Worm (Caenorhabditis elegans) whole organism, early embryonic: ENCODE data around the gene C37C3.2.

Experiments
- B0310.2 ChIP-seq: sonication (generic microtip); optimal IDR thresholded peaks from 2 replicates; lab custom pipeline; 2016; ENCODE audit warnings: mild to moderate bottlenecking, missing genetic modification characterization, missing compliant biosample characterization
- F13C5.2 ChIP-seq: sonication (generic microtip); optimal IDR thresholded peaks from 2 replicates; lab custom pipeline; 2017; ENCODE audit warnings: mild to moderate bottlenecking, missing genetic modification characterization, inconsistent platforms, missing compliant biosample characterization
- aly-1 ChIP-seq: sonication (generic microtip); optimal IDR thresholded peaks from 2 replicates; lab custom pipeline; 2016; ENCODE audit warnings: missing genetic modification characterization, missing compliant biosample characterization
- ama-1 ChIP-seq: fragments of 150-350 bp; optimal IDR thresholded peaks from 2 replicates; lab custom pipeline; 2014
- ceh-13 ChIP-seq: fragments of 200-800 bp; sonication (Bioruptor generic); optimal IDR thresholded peaks from 2 replicates; lab custom pipeline; 2018; ENCODE audit warnings: mild to moderate bottlenecking, missing genetic modification characterization, missing compliant biosample characterization
- ceh-36 ChIP-seq: sonication (generic microtip); optimal IDR thresholded peaks from 2 replicates; lab custom pipeline; 2016; ENCODE audit warnings: missing genetic modification characterization, inconsistent platforms, missing compliant biosample characterization
- ets-7 ChIP-seq: sonication (generic microtip); optimal IDR thresholded peaks from 2 replicates; lab custom pipeline; 2016; ENCODE audit warnings: missing genotype, missing genetic modification characterization, missing compliant biosample characterization
- flt-1 ChIP-seq: fragments of 200-800 bp; sonication (Bioruptor generic); IDR thresholded peaks from 2 replicates; pipeline ENCODE4 v1.3.6; 2022; ENCODE audit warnings: missing genetic modification characterization, missing compliant biosample characterization
- hmbx-1 ChIP-seq: sonication (generic microtip); optimal IDR thresholded peaks from 2 replicates; lab custom pipeline; 2016; ENCODE audit warnings: mild to moderate bottlenecking, missing genetic modification characterization, missing compliant biosample characterization
- hmg-4 ChIP-seq: fragments of 200-800 bp; sonication (Bioruptor generic); optimal IDR thresholded peaks from 2 replicates; lab custom pipeline; 2018; ENCODE audit warnings: mild to moderate bottlenecking, missing genetic modification characterization, missing compliant biosample characterization
- hnd-1 ChIP-seq: sonication (generic microtip); optimal IDR thresholded peaks from 2 replicates; lab custom pipeline; 2016; ENCODE audit warnings: missing genetic modification characterization, missing compliant biosample characterization
- pes-1 ChIP-seq: fragments of 200-800 bp; sonication (Bioruptor generic); IDR thresholded peaks from 2 replicates; pipeline ENCODE4 v1.3.6; 2022; ENCODE audit warnings: missing genetic modification reagents, missing genetic modification characterization, missing compliant biosample characterization
- scrt-1 ChIP-seq: fragments of 200-800 bp; sonication (Bioruptor generic); IDR thresholded peaks from 2 replicates; pipeline ENCODE4 v1.3.6; 2022; ENCODE audit warnings: missing genetic modification characterization, missing compliant biosample characterization
- sea-1 ChIP-seq: fragments of 200-800 bp; sonication (Bioruptor generic); conservative IDR thresholded peaks from 2 replicates; pipeline ENCODE4 v1.3.6; 2022; ENCODE audit warnings: missing genetic modification characterization, missing compliant biosample characterization
- tbx-11 ChIP-seq: fragments of 200-800 bp; sonication (Bioruptor generic); IDR thresholded peaks from 2 replicates; pipeline ENCODE4 v1.3.6; 2022; ENCODE audit warnings: missing genetic modification characterization, missing compliant biosample characterization
- tbx-37 ChIP-seq: fragments of 200-800 bp; sonication (Bioruptor generic); conservative IDR thresholded peaks from 2 replicates; pipeline ENCODE4 v1.3.6; 2022; ENCODE audit warnings: missing genetic modification reagents, missing genetic modification characterization, missing compliant biosample characterization
- tra-4 ChIP-seq: sonication (generic microtip); optimal IDR thresholded peaks from 2 replicates; lab custom pipeline; 2017; ENCODE audit warnings: missing genetic modification characterization, missing compliant biosample characterization

C37C3.2 gene

DNA sequence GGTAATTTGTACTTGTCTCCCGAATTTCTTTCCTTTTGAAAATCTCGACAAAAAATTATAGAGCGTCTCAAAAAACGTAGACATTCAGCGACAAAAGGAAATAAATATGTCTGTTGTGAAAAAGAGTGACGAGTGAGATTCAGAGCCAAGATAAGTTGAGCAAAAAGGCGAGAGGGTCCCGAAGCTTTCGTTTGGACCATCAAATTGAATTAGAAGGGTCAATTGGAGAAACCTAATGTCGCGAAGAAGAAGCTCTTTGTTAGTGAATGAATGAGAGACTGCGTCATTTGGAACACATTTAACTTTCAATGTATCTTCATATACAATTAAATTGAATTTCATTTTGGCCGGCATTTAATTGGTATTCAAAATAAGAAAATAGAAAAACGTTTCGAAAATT lies 39.3 kb upstream of the C37C3.2 start:
- no peak for TF ChIP-seq sea-1 (GFP tag; lab: Robert Waterston, UW)
- TF ChIP-seq ceh-13 (GFP tag; lab: Kevin White, UChicago), result no peak
- no peak for TF ChIP-seq ets-7
- TF ChIP-seq F13C5.2 (tag; lab: Kevin White, UChicago), result no peak

DNA sequence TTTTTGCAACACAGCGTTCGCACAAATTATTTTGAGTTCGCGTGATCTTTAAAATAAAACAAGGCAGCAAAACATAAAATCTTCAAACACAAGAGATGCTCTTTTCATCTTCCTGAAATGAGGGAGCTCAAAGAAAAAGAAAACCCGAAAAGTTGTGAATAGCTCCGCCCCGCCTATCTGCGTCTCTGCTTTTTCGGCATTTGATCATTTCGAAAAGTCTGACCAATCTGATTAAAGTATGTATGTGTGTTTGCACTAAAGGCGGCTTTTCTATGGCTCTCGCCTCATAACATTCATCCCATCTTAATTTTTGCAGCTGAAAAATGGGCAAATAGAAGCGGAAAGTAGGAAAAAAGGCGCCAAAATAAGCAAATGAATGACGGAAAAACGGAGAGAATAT lies 36.2 kb upstream of the C37C3.2 start:
- TF ChIP-seq ceh-36 (tag; lab: Kevin White, UChicago) (no peak), tbx-37 (GFP tag; lab: Robert Waterston, UW) (no peak), ama-1 (lab: Kevin White, UChicago) (no peak), tra-4 (tag; lab: Kevin White, UChicago) (no peak), hnd-1 (no peak), sea-1 (GFP tag; lab: Robert Waterston, UW) (no peak), flt-1 (GFP tag; lab: Robert Waterston, UW) (no peak), F13C5.2 (tag; lab: Kevin White, UChicago) (no peak), ceh-13 (GFP tag; lab: Kevin White, UChicago) (no peak), B0310.2 (no peak), pes-1 (no peak), ets-7 (no peak)

DNA sequence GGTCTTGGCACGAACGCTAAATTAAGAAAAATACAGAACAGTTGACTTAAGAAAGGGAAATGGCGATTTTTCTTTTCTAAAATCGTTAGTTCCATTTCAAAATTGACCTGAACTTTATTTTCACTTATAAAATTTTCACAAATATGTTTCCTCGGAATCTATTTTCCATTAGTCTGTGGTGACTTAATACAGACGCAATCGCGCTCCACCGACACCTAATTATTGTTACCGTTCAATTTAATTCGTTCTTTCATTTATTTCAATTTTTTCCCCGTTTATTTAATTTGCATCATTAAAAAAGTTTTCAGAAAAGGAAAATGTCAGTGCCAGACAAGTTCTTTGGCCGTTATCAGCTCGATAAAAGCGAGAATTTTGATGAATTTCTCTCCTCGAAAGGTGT lies 35.5 kb upstream of the C37C3.2 start, which contains the start of gene lbp-4:
lbp-4 (plus strand) TSS at position 309 of the 400 bp plus-strand sequence.
- TF ChIP-seq flt-1 (GFP tag; lab: Robert Waterston, UW) (peak; percentile 4; the same call in 1 of the 2 replicates), tbx-37 (GFP tag; lab: Robert Waterston, UW) (no peak), ama-1 (lab: Kevin White, UChicago) (no peak), tra-4 (tag; lab: Kevin White, UChicago) (no peak), ets-7 (peak; percentile 3), hmbx-1 (tag; lab: Kevin White, UChicago) (no peak), scrt-1 (GFP tag; lab: Robert Waterston, UW) (no peak), F13C5.2 (tag; lab: Kevin White, UChicago) (no peak), sea-1 (GFP tag; lab: Robert Waterston, UW) (no peak), ceh-13 (GFP tag; lab: Kevin White, UChicago) (no peak), ceh-36 (tag; lab: Kevin White, UChicago) (no peak)

DNA sequence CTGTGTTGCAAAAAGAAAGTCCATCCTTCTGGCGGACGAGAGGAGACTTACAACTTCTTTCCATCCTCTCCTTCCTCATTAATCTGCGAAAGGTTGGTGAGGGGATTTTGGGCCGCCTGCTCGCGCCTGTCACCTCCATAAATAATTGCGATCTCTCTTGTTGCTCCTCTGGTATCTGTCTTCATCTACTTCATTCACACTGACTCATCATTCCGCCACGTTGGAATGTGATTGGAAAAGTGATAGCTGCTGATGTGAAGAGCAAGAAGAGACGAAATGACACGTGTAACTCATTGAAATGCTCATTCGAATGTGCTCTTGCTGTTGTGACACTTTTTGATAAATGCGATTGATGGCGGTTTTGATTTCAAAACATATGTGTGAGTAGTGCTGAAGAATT lies 33.1 kb upstream of the C37C3.2 start:
- no peak for TF ChIP-seq hnd-1
- no peak for TF ChIP-seq aly-1
- TF ChIP-seq hmg-4 (GFP tag; lab: Kevin White, UChicago), result no peak
- no peak for TF ChIP-seq hmbx-1 (tag; lab: Kevin White, UChicago)
- TF ChIP-seq tra-4 (tag; lab: Kevin White, UChicago), result no peak
- no peak for TF ChIP-seq ceh-36 (tag; lab: Kevin White, UChicago)
- no peak for TF ChIP-seq B0310.2
- no peak for TF ChIP-seq tbx-11 (GFP tag; lab: Robert Waterston, UW)
- no peak for TF ChIP-seq pes-1
- no peak for TF ChIP-seq scrt-1 (GFP tag; lab: Robert Waterston, UW)
- no peak for TF ChIP-seq flt-1 (GFP tag; lab: Robert Waterston, UW)
- no peak for TF ChIP-seq sea-1 (GFP tag; lab: Robert Waterston, UW)
- no peak for TF ChIP-seq ceh-13 (GFP tag; lab: Kevin White, UChicago)
- no peak for TF ChIP-seq ets-7
- TF ChIP-seq tbx-37 (GFP tag; lab: Robert Waterston, UW), result no peak
- TF ChIP-seq ama-1 (lab: Kevin White, UChicago), result no peak
- TF ChIP-seq F13C5.2 (tag; lab: Kevin White, UChicago), result no peak

DNA sequence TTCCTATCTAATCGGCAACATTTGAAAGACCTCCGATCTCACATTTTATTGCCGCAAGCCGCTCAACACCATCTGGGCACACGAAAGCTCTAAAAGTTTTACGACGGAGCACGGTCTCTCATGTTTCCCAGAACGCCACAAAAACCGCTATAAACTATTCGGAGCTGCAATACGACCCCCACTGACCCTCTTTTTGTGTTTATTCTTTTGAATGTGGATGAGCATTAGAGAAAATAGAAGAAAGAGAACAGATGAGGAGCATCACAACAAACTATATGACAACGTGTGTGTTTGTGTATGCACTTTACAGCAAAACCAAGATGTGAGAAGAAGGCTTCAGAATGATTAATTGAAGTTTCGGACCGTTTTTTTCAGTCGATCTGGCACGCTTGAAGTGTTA lies 31.6 kb upstream of the C37C3.2 start:
- TF ChIP-seq tra-4 (tag; lab: Kevin White, UChicago) (no peak), flt-1 (GFP tag; lab: Robert Waterston, UW) (no peak), ama-1 (lab: Kevin White, UChicago) (no peak), hmbx-1 (tag; lab: Kevin White, UChicago) (no peak), hmg-4 (GFP tag; lab: Kevin White, UChicago) (no peak), tbx-37 (GFP tag; lab: Robert Waterston, UW) (no peak), pes-1 (no peak), hnd-1 (no peak), ceh-36 (tag; lab: Kevin White, UChicago) (no peak), aly-1 (no peak), ceh-13 (GFP tag; lab: Kevin White, UChicago) (no peak), sea-1 (GFP tag; lab: Robert Waterston, UW) (no peak), B0310.2 (no peak), F13C5.2 (tag; lab: Kevin White, UChicago) (no peak), scrt-1 (GFP tag; lab: Robert Waterston, UW) (no peak), ets-7 (no peak), tbx-11 (GFP tag; lab: Robert Waterston, UW) (no peak)

DNA sequence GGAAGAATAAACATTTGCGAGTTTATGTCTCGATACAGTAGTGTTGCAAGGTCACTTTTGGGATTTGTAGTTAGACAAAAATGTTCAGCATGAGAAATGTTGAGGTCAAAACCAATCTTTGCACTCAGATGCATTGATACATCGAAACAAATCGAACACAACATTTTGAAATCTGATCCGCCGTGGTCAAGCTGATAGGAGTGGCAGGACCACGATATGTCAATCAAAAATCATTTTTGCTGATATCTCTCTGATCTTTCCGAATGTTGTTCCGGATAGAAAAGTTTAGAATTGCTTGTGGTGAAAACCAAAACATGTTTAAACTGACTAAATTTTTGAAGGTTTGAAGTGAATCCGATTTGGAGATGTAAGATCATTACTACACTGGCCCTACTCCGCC lies 29.9 kb upstream of the C37C3.2 start:
- no peak for TF ChIP-seq tra-4 (tag; lab: Kevin White, UChicago)
- TF ChIP-seq tbx-37 (GFP tag; lab: Robert Waterston, UW), result no peak
- TF ChIP-seq F13C5.2 (tag; lab: Kevin White, UChicago), result no peak
- TF ChIP-seq hmbx-1 (tag; lab: Kevin White, UChicago), result no peak
- no peak for TF ChIP-seq hmg-4 (GFP tag; lab: Kevin White, UChicago)

DNA sequence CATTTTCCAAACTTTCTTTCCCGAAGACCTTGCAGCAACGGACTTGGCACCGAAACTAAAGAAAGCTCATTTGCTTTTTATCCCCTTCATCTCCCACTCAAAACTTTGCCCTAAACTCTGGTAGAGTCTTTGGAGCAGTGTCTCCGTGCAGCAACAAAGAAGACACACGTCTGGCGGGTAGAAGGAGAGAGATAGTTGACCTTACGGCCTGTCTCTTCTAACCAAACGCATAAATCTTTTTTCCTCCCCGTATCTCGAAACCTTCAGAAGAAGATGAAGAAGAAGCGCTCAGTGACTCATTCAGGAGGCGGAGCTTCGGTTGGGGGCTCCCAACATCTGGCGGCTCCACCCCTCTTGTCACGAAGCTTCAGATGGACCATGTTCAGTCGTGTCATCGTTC lies 29.4 kb upstream of the C37C3.2 start:
- TF ChIP-seq F13C5.2 (tag; lab: Kevin White, UChicago), result no peak
- no peak for TF ChIP-seq tbx-11 (GFP tag; lab: Robert Waterston, UW)
- no peak for TF ChIP-seq pes-1
- TF ChIP-seq hnd-1, result no peak
- no peak for TF ChIP-seq aly-1
- TF ChIP-seq sea-1 (GFP tag; lab: Robert Waterston, UW), result no peak
- TF ChIP-seq ceh-36 (tag; lab: Kevin White, UChicago), result no peak
- no peak for TF ChIP-seq tbx-37 (GFP tag; lab: Robert Waterston, UW)
- TF ChIP-seq scrt-1 (GFP tag; lab: Robert Waterston, UW), result no peak
